Fruit fly (Drosophila melanogaster): ENCODE data around the gene nbs.

The nbs gene

dm6 chr3L:9689809-9690208 lies 33.2 kb downstream of the nbs start:
- TF ChIP-seq CG8478 (optimal IDR thresholded peaks at IDR 0.05) (no peak), CTCF (optimal IDR thresholded peaks at IDR 0.05) (no peak)

- no peak for TF ChIP-seq CG8478 (optimal IDR thresholded peaks at IDR 0.05)
- no peak for TF ChIP-seq CTCF (optimal IDR thresholded peaks at IDR 0.05)
These were observed 34.3 kb downstream of the nbs start for dm6 chr3L:9688674-9689073.

- no peak for TF ChIP-seq CG8478 (optimal IDR thresholded peaks at IDR 0.05)
- no peak for TF ChIP-seq CTCF (optimal IDR thresholded peaks at IDR 0.05)
These were observed 35.5 kb downstream of the nbs start for dm6 chr3L:9687536-9687935.

DNA sequence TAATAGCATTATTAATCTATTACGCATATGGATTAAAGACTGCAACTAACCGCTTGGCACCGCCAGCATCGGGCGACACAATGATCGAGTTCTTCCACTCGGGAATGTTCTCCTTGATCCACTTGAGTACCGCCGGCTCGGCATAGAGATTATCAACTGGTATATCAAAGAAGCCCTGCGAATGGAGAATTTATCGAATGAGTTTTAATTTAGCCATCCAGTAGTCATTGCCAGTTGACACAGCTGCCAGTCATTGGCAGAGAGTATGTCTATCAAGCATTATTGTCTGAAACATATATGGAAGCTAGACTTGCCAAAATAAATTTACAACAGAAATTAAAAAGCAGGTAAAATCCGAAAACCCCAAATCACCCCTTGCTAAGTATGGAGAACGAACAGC lies 38.1 kb downstream of the nbs start, which contains the start of gene CG16719:
TSS of gene CG16719 (plus strand) at position 301 of the 400 bp plus-strand sequence.
- TF ChIP-seq CTCF (optimal IDR thresholded peaks at IDR 0.05) (no peak), CG8478 (optimal IDR thresholded peaks at IDR 0.05) (no peak)

- TF ChIP-seq CTCF (optimal IDR thresholded peaks at IDR 0.05) = no peak
These were observed 42.0 kb downstream of the nbs start, which contains the start of gene alphaTub67C for dm6 chr3L:9680968-9681367. alphaTub67C (plus strand) TSS chr3L:9681268.

DNA sequence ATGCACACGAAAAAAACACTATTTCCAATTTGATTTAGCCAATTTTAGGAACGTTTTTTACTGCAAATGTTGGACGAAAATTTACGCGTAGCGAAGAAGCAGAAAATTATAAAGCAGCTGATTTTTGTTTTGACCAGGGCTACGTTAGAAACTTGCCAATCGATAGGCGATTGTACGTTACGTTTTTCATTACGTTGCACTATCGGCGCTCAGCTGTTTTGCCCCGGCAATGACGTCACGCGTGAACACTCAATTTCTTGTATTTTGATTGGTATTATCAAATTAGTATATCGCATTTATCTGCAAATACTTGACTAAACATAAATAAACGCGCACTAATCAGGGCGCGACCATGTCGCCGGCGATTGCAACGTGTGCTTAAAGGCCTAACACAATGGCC lies 44.0 kb downstream of the nbs start, which contains the start of the genes fry and CG16717:
TSS of gene fry (minus strand) at position 110 of the 400 bp plus-strand sequence.
TSS of gene CG16717 (plus strand) at position 208 of the 400 bp plus-strand sequence.
- TF ChIP-seq CG8478 (optimal IDR thresholded peaks at IDR 0.05) = no peak
- no peak for TF ChIP-seq CTCF (optimal IDR thresholded peaks at IDR 0.05)

DNA sequence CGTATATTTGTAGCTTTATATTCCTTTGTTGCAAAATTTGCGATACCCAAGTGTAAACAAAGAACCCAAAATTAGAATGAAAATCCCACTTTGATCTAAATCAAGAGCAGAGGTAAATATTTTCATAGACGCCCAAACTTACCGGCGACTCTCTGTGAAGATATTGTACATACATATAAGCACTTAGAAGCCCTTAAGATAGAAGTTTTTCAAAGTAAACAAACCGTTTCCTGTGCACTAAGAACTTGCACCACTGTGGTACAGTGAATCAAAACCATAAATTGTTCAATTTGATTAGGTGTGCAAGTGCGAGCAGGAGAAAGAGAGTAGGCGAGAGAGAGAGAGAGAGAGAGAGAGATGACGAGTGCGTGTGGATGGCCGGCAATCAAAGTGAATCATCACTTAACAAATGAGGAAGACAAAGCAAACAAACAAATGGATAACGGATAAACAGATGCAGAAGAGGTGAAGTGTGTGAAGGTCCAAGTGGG lies 44.9 kb downstream of the nbs start:
- no peak for TF ChIP-seq CG8478 (optimal IDR thresholded peaks at IDR 0.05)
- no peak for TF ChIP-seq CTCF (optimal IDR thresholded peaks at IDR 0.05)

DNA sequence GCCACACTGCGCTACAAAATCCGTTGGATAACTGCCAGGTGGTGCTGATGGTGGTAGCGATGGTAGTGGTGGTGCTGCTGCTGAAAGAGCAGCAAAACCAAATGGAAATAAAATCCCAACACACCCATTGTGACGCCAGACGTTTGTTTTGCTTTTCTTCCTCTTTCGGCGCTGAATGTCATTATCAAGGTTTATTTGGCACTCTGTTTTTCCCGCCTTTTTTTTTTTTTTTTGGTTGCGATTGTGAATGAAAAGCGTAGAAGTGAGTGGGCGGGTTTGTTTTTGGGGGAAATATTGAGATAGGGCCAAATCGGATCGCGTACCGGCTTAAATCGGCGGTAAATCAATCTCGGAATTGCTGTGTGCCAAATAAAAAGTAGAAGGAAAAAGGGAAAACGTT lies 45.7 kb downstream of the nbs start:
- TF ChIP-seq CG8478 (optimal IDR thresholded peaks at IDR 0.05) (no peak), CTCF (optimal IDR thresholded peaks at IDR 0.05) (no peak)

dm6 chr3L:9675528-9675963 lies 47.4 kb downstream of the nbs start:
- TF ChIP-seq CTCF (optimal IDR thresholded peaks at IDR 0.05) (no peak), CG8478 (optimal IDR thresholded peaks at IDR 0.05) (no peak)

DNA sequence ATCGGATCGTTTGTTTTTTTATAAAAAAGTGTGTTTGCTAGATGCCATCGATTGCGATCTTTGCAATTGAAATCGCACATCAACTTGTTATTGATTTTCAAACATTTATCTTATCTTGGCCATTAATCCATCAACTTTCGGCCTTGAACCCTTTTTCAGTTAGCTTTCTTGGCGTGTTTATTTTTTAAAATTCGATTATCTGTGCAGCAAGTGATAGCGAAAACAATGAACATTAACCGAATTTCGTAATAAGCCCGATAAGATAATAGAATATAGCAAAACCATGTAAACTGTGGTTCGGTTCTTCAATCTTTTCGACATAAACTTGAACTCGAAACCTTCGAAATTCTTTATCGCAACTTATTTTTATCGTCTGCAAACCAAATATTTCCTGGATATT lies 48.7 kb downstream of the nbs start:
- TF ChIP-seq CTCF (optimal IDR thresholded peaks at IDR 0.05) (no peak), CG8478 (optimal IDR thresholded peaks at IDR 0.05) (no peak)

DNA sequence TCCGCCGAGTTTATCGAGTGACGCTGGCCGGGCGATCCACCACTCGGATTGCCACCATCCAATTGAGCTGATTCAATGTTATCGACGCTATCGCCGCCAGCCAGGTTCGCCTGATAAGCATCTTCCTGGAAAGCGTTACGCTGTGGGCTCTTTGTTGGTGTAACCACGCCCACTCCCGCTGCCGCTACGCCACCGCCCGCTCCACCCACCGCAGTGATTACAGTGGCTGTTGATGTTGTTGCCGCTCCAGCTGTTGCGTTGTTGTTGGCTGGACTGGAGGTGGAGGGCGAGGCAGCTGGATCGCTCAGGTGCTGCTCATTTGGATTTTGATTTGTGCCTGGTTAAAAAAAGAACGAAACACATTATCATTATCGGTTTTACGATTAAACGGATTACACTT lies 51.6 kb downstream of the nbs start:
- TF ChIP-seq CTCF (optimal IDR thresholded peaks at IDR 0.05) (no peak), CG8478 (optimal IDR thresholded peaks at IDR 0.05) (no peak)
